Fruit fly (Drosophila melanogaster) whole organism, embryonic: ENCODE results near the gene heix.
A peak's percentile ranks its signal among the peaks of the same experiment; 100 is the strongest.

ENCODE experiments used
- Atf-2 ChIP-seq: fragments of 200-800 bp; sonication (Bioruptor generic); optimal IDR thresholded peaks from 2 replicates; lab custom pipeline; 2016; ENCODE audit warnings: missing biosample characterization, missing genetic modification characterization
- Atf3 ChIP-seq: fragments of 200-800 bp; sonication (Bioruptor generic); optimal IDR thresholded peaks from 3 replicates; lab custom pipeline; 2016; ENCODE audit warnings: missing biosample characterization, missing genetic modification characterization
- CG13123 ChIP-seq: fragments of 200-800 bp; sonication (Bioruptor generic); optimal IDR thresholded peaks from 2 replicates; lab custom pipeline; 2016; ENCODE audit warnings: missing biosample characterization, missing genetic modification characterization
- CG14667 ChIP-seq: fragments of 200-800 bp; sonication (Bioruptor generic); IDR thresholded peaks from 2 replicates; pipeline ENCODE4 v1.3.6; 2022; ENCODE audit warnings: missing biosample characterization, missing genetic modification characterization
- CG15479 ChIP-seq: fragments of 200-800 bp; sonication (Bioruptor generic); optimal IDR thresholded peaks from 3 replicates; lab custom pipeline; 2019; ENCODE audit warnings: missing biosample characterization, mild to moderate bottlenecking, missing genetic modification characterization, moderate library complexity
- CG15601 ChIP-seq: fragments of 200-800 bp; sonication (Bioruptor generic); optimal IDR thresholded peaks from 3 replicates; lab custom pipeline; 2019; ENCODE audit warnings: missing biosample characterization, mild to moderate bottlenecking, missing genetic modification characterization, moderate library complexity
- CG16779 ChIP-seq: fragments of 200-800 bp; sonication (Bioruptor generic); IDR thresholded peaks from 2 replicates; pipeline ENCODE4 v1.3.6; 2022; ENCODE audit warnings: missing biosample characterization, missing genetic modification characterization
- CG17359 ChIP-seq: fragments of 200-800 bp; sonication (Bioruptor generic); optimal IDR thresholded peaks from 3 replicates; lab custom pipeline; 2018; ENCODE audit warnings: missing biosample characterization, mild to moderate bottlenecking, missing genetic modification characterization, moderate library complexity
- CG17361 ChIP-seq: fragments of 200-800 bp; sonication (Bioruptor generic); IDR thresholded peaks from 3 replicates; pipeline ENCODE4 v1.3.6; 2022; ENCODE audit warnings: missing biosample characterization, missing genetic modification characterization
- CG1832 ChIP-seq: fragments of 200-800 bp; sonication (Bioruptor generic); optimal IDR thresholded peaks from 2 replicates; lab custom pipeline; 2017; ENCODE audit warnings: missing biosample characterization, mild to moderate bottlenecking, missing genetic modification characterization, inconsistent platforms
- CG2199 ChIP-seq: fragments of 200-800 bp; sonication (Bioruptor generic); IDR thresholded peaks from 3 replicates; pipeline ENCODE4 v1.3.6; 2022; ENCODE audit warnings: missing biosample characterization, missing genetic modification characterization
- CG2889 ChIP-seq: fragments of 200-800 bp; sonication (Bioruptor generic); IDR thresholded peaks from 3 replicates; pipeline ENCODE4 v1.3.6; 2022; ENCODE audit warnings: missing biosample characterization, missing genetic modification characterization
- CG3065 ChIP-seq: fragments of 200-800 bp; sonication (Bioruptor generic); optimal IDR thresholded peaks from 2 replicates; lab custom pipeline; 2016; ENCODE audit warnings: missing biosample characterization, missing genetic modification characterization
- CG31224 ChIP-seq: fragments of 200-800 bp; sonication (Bioruptor generic); IDR thresholded peaks from 2 replicates; pipeline ENCODE4 v1.3.6; 2022; ENCODE audit warnings: missing biosample characterization, missing genetic modification characterization
- CG32767 ChIP-seq: fragments of 200-800 bp; sonication (Bioruptor generic); IDR thresholded peaks from 2 replicates; pipeline ENCODE4 v1.3.6; 2022; ENCODE audit warnings: missing biosample characterization, missing genetic modification characterization
- CG3281 ChIP-seq: fragments of 200-800 bp; sonication (Bioruptor generic); optimal IDR thresholded peaks from 3 replicates; lab custom pipeline; 2017; ENCODE audit warnings: missing biosample characterization, mild to moderate bottlenecking, missing genetic modification characterization
- CG4854 ChIP-seq: fragments of 200-800 bp; sonication (Bioruptor generic); optimal IDR thresholded peaks from 2 replicates; lab custom pipeline; 2016; ENCODE audit warnings: missing biosample characterization, missing genetic modification characterization, inconsistent platforms
- CG7271 ChIP-seq: fragments of 200-800 bp; sonication (Bioruptor generic); optimal IDR thresholded peaks from 2 replicates; lab custom pipeline; 2018; ENCODE audit warnings: missing biosample characterization, mild to moderate bottlenecking, missing genetic modification characterization, moderate library complexity
- CG7928 ChIP-seq: fragments of 200-800 bp; sonication (Bioruptor generic); optimal IDR thresholded peaks from 2 replicates; lab custom pipeline; 2017; ENCODE audit warnings: missing biosample characterization, mild to moderate bottlenecking, missing genetic modification characterization
- CG8359 ChIP-seq: fragments of 200-800 bp; sonication (Bioruptor generic); optimal IDR thresholded peaks from 2 replicates; lab custom pipeline; 2017; ENCODE audit warnings: missing biosample characterization, mild to moderate bottlenecking, missing genetic modification characterization, borderline replicate concordance
- CG9727 ChIP-seq: fragments of 200-800 bp; sonication (Bioruptor generic); optimal IDR thresholded peaks from 3 replicates; lab custom pipeline; 2017; ENCODE audit warnings: missing biosample characterization, mild to moderate bottlenecking, missing genetic modification characterization
- CG9817 ChIP-seq: fragments of 200-800 bp; sonication (Bioruptor generic); optimal IDR thresholded peaks from 2 replicates; lab custom pipeline; 2018; ENCODE audit warnings: missing biosample characterization, mild to moderate bottlenecking, missing genetic modification characterization, moderate library complexity
- Dbx ChIP-seq: fragments of 200-800 bp; sonication (Bioruptor generic); IDR thresholded peaks from 3 replicates; pipeline ENCODE4 v1.3.6; 2022; ENCODE audit warnings: missing biosample characterization, missing genetic modification characterization
- Dek ChIP-seq: fragments of 200-800 bp; sonication (Bioruptor generic); optimal IDR thresholded peaks from 3 replicates; lab custom pipeline; 2019; ENCODE audit warnings: missing biosample characterization, mild to moderate bottlenecking, missing genetic modification characterization, moderate library complexity
- HHEX ChIP-seq: fragments of 200-800 bp; sonication (Bioruptor generic); optimal IDR thresholded peaks from 3 replicates; lab custom pipeline; 2017; ENCODE audit warnings: missing biosample characterization, mild to moderate bottlenecking, missing genetic modification characterization, missing genetic modification reagents
- Hey ChIP-seq: fragments of 200-800 bp; sonication (Bioruptor generic); optimal IDR thresholded peaks from 3 replicates; lab custom pipeline; 2018; ENCODE audit warnings: missing biosample characterization, mild to moderate bottlenecking, missing genetic modification characterization
- Hr3 ChIP-seq: fragments of 200-800 bp; sonication (Bioruptor generic); optimal IDR thresholded peaks from 3 replicates; lab custom pipeline; 2016; ENCODE audit warnings: missing biosample characterization, missing genetic modification characterization
- NC2α ChIP-seq: fragments of 200-800 bp; sonication (Bioruptor generic); optimal IDR thresholded peaks from 2 replicates; lab custom pipeline; 2016; ENCODE audit warnings: missing biosample characterization, missing genetic modification characterization
- Opbp ChIP-seq: fragments of 200-800 bp; sonication (Bioruptor generic); IDR thresholded peaks from 3 replicates; pipeline ENCODE4 v1.3.6; 2022; ENCODE audit warnings: missing biosample characterization, missing genetic modification characterization; ENCODE audit not compliant: partially characterized antibody
- PHDP ChIP-seq: fragments of 200-800 bp; sonication (Bioruptor generic); optimal IDR thresholded peaks from 3 replicates; lab custom pipeline; 2018; ENCODE audit warnings: missing biosample characterization, mild to moderate bottlenecking, missing genetic modification characterization, moderate library complexity
- Ravus ChIP-seq: fragments of 200-800 bp; sonication (Bioruptor generic); IDR thresholded peaks from 2 replicates; pipeline ENCODE4 v1.3.6; 2022; ENCODE audit warnings: missing biosample characterization, missing genetic modification characterization
- Scr ChIP-seq: fragments of 200-800 bp; sonication (Bioruptor generic); IDR thresholded peaks from 2 replicates; pipeline ENCODE4 v1.3.6; 2022; ENCODE audit warnings: missing biosample characterization, missing genetic modification characterization; ENCODE audit not compliant: partially characterized antibody
- Sox100B ChIP-seq: fragments of 200-800 bp; sonication (Bioruptor generic); optimal IDR thresholded peaks from 3 replicates; lab custom pipeline; 2018; ENCODE audit warnings: missing biosample characterization, mild to moderate bottlenecking, missing genetic modification characterization
- Trl ChIP-seq, 3 experiments: fragments of >200 bp in 2 of 3; fragments of 200-800 bp in 1 of 3; sonication (Bioruptor generic) in 1 of 3; optimal IDR thresholded peaks; 2 replicates in 1 of 3; 3 replicates in 2 of 3; lab custom pipeline; 2016 to 2017; ENCODE audit warnings: missing biosample characterization in 1 of 3, missing genetic modification characterization in 1 of 3
- ara ChIP-seq: fragments of 200-800 bp; sonication (Bioruptor generic); IDR thresholded peaks from 2 replicates; pipeline ENCODE4 v1.3.6; 2022; ENCODE audit warnings: missing biosample characterization, missing genetic modification characterization
- ase ChIP-seq: fragments of 200-800 bp; sonication (Bioruptor generic); IDR thresholded peaks from 3 replicates; pipeline ENCODE4 v1.3.6; 2022; ENCODE audit warnings: missing biosample characterization, missing genetic modification characterization
- bsh ChIP-seq, 2 experiments: fragments of 200-800 bp; sonication (Bioruptor generic); optimal IDR thresholded peaks; 2 replicates each; lab custom pipeline; 2017 to 2018; ENCODE audit warnings: mild to moderate bottlenecking in 2 of 2, missing biosample characterization in 2 of 2, missing genetic modification characterization in 2 of 2, moderate library complexity in 1 of 2
- corto ChIP-seq: fragments of 200-800 bp; sonication (Bioruptor generic); optimal IDR thresholded peaks from 2 replicates; lab custom pipeline; 2016; ENCODE audit warnings: missing biosample characterization, mild to moderate bottlenecking, missing genetic modification characterization, moderate library complexity
- ewg ChIP-seq: fragments of 200-800 bp; sonication (Bioruptor generic); optimal IDR thresholded peaks from 3 replicates; lab custom pipeline; 2017; ENCODE audit warnings: mild to moderate bottlenecking, missing biosample characterization, missing genetic modification reagents, missing genetic modification characterization
- grau ChIP-seq: fragments of 200-800 bp; optimal IDR thresholded peaks from 3 replicates; lab custom pipeline; 2019; ENCODE audit warnings: missing biosample characterization, mild to moderate bottlenecking, missing genetic modification characterization, moderate library complexity
- grn ChIP-seq: fragments of 200-800 bp; sonication (Bioruptor generic); optimal IDR thresholded peaks from 3 replicates; lab custom pipeline; 2017; ENCODE audit warnings: missing biosample characterization, missing genetic modification characterization
- pan ChIP-seq, 4 experiments: fragments of >200 bp in 3 of 4; fragments of 200-800 bp in 1 of 4; sonication (Bioruptor generic) in 1 of 4; optimal IDR thresholded peaks in 3 of 4; IDR thresholded peaks in 1 of 4; 2 replicates each; pipeline versions ENCODE4 v1.3.6 to Lab custom; 2017 to 2022; ENCODE audit warnings: missing biosample characterization in 2 of 4, missing genetic modification characterization in 2 of 4, mixed read lengths in 1 of 4
- sim ChIP-seq: fragments of 200-800 bp; sonication (Bioruptor generic); IDR thresholded peaks from 2 replicates; pipeline ENCODE4 v1.3.6; 2022; ENCODE audit warnings: missing biosample characterization, missing genetic modification characterization
- slou ChIP-seq: fragments of 200-800 bp; sonication (Bioruptor generic); optimal IDR thresholded peaks from 3 replicates; lab custom pipeline; 2016; ENCODE audit warnings: missing biosample characterization, missing genetic modification characterization
- sr ChIP-seq: fragments of 200-800 bp; sonication (Bioruptor generic); IDR thresholded peaks from 3 replicates; pipeline ENCODE4 v1.3.6; 2022; ENCODE audit warnings: missing biosample characterization, missing genetic modification characterization
- tgo ChIP-seq: fragments of 200-800 bp; sonication (Bioruptor generic); IDR thresholded peaks from 3 replicates; pipeline ENCODE4 v1.3.6; 2022; ENCODE audit warnings: missing biosample characterization, missing genetic modification characterization
- tll ChIP-seq, 2 experiments: fragments of 200-800 bp in 1 of 2; fragments of >200 bp in 1 of 2; sonication (Bioruptor generic) in 1 of 2; optimal IDR thresholded peaks; 2 replicates each; lab custom pipeline; 2017 to 2019; ENCODE audit warnings: missing biosample characterization in 2 of 2, missing genetic modification characterization in 2 of 2, mild to moderate bottlenecking in 1 of 2, moderate library complexity in 1 of 2
- z ChIP-seq: fragments of 200-800 bp; sonication (Bioruptor generic); IDR thresholded peaks from 3 replicates; pipeline ENCODE4 v1.3.6; 2022; ENCODE audit warnings: missing biosample characterization, missing genetic modification characterization
- zen ChIP-seq: fragments of 200-800 bp; sonication (Bioruptor generic); optimal IDR thresholded peaks from 3 replicates; lab custom pipeline; 2018; ENCODE audit warnings: missing biosample characterization, mild to moderate bottlenecking, missing genetic modification characterization, moderate library complexity

Gene heix

DNA sequence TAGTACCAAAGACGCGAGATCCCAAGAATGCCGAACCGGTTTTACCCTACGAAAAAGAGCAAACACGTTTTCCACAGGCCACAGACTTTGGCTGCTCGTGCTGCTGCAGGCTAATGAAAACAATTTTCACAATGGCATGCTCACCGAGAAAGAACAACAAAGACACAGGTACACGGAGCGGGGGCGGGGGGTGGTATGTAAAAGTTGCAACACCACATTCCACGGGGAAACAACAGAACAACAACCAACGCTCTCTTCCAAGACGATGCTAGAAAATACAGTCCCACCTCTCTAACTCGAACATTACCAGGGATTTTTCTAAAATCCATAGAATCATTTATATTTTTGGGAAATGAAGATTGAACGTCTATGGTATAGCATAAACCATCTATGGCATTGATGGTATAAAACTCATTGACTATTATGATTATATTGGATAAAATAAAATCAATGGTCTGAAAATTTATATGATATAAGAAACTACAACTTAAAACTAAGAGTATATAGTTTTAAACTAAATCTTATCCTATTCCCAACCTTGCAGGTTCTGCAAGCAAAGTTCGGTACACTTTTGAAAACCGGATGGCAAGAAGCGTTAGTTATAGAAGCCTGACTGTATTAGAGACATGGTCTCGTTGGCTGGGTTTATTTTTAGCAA lies 18.1 kb downstream of the heix start (continued):
- TF ChIP-seq Hey (no peak), CG3065 (GFP tag; lab: Kevin White, UChicago) (no peak), Scr (no peak), sr (GFP tag; lab: Robert Waterston, UW) (no peak), CG9817 (tag; lab: Kevin White, UChicago) (no peak), CG13123 (no peak), CG31224 (GFP tag; lab: Robert Waterston, UW) (no peak), CG7928 (GFP tag; lab: Kevin White, UChicago) (no peak), sim (GFP tag; lab: Robert Waterston, UW) (no peak), CG7271 (tag; lab: Kevin White, UChicago) (no peak), Opbp (GFP tag; lab: Robert Waterston, UW) (no peak), Atf-2 (GFP tag; lab: Kevin White, UChicago) (no peak), z (GFP tag; lab: Robert Waterston, UW) (peak; percentile 14; the same call in 1 of the 3 replicates), bsh (GFP tag; optimal IDR thresholded peaks at IDR 0.05; lab: Kevin White, UChicago) (peak; percentile 23 to 34), HHEX (GFP tag; lab: Kevin White, UChicago) (no peak), ewg (GFP tag; lab: Kevin White, UChicago) (no peak), CG17361 (GFP tag; lab: Robert Waterston, UW) (0 out of 3 replicates have a peak, but pooled peaks have one; percentile 26), Dbx (GFP tag; lab: Robert Waterston, UW) (no peak), tgo (no peak), ara (GFP tag; lab: Robert Waterston, UW) (no peak), CG3281 (no peak), CG15601 (tag; lab: Kevin White, UChicago) (peak; percentile 16), corto (GFP tag; lab: Kevin White, UChicago) (no peak), CG9727 (GFP tag; lab: Kevin White, UChicago) (no peak), CG2199 (GFP tag; lab: Robert Waterston, UW) (no peak), pan (optimal IDR thresholded peaks at IDR 0.05; lab: Kevin White, UChicago) (no peak), pan (GFP tag; optimal IDR thresholded peaks at IDR 0.05 in 1 of 2, IDR thresholded peaks at IDR 0.05 in 1 of 2) (no peak), CG14667 (no peak), tll (GFP tag; optimal IDR thresholded peaks at IDR 0.05; lab: Kevin White, UChicago) (no peak), Trl (optimal IDR thresholded peaks at IDR 0.05; lab: Kevin White, UChicago) (peak; percentile 28 to 30), Trl (GFP tag; optimal IDR thresholded peaks at IDR 0.05; lab: Kevin White, UChicago) (no peak), PHDP (no peak), slou (GFP tag; lab: Kevin White, UChicago) (no peak), Dek (tag; lab: Kevin White, UChicago) (no peak), CG4854 (GFP tag; lab: Kevin White, UChicago) (no peak), Atf3 (no peak), CG32767 (GFP tag; lab: Robert Waterston, UW) (no peak), Ravus (GFP tag; lab: Robert Waterston, UW) (no peak), zen (no peak), CG8359 (GFP tag; lab: Kevin White, UChicago) (no peak), CG15479 (GFP tag; lab: Kevin White, UChicago) (no peak), grn (GFP tag; lab: Kevin White, UChicago) (no peak), CG2889 (GFP tag; lab: Robert Waterston, UW) (no peak), Sox100B (peak; percentile 25), CG16779 (GFP tag; lab: Robert Waterston, UW) (no peak), CG17359 (no peak), ase (GFP tag; lab: Robert Waterston, UW) (no peak), grau (tag; lab: Kevin White, UChicago) (peak; percentile 92), Hr3 (GFP tag; lab: Kevin White, UChicago) (no peak), NC2α (GFP tag; lab: Kevin White, UChicago) (no peak), CG1832 (GFP tag; lab: Kevin White, UChicago) (no peak)
